Fruit fly (Drosophila melanogaster): Measurements from ENCODE around the gene HtrA2.

The HtrA2 gene

DNA sequence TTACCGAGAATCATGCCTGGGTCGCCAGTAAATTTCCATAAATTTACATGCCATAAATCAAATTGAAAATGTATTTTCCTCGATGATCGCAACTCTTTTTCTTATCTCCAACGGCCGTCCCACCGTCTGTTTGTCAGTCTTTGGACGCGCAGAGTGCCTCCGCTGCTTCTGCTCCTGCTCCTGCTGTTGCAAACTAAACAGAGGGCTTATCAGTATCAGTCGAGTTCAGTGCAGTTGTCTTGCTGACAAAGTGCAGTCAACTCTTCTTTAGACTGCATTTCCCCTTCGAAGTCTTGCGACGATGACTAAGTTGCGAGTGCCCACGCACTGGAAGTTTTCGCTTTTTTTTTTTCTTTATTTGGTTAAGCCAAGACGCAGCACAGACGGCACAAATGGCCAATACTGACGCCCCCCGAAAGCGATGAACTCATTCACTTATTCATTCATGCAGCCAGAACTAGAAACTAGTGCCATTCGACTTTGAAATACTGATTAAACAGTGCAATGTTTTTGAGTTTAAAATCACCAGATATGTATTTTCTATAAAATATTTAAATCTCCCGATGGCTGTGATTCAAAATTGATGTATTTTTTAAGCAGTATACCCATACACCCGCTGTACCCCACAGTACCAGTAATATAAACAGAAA lies 37.3 kb downstream of the HtrA2 start:
- TF ChIP-seq EcR (GFP tag; optimal IDR thresholded peaks at IDR 0.05) (peak; percentile 89), CG9948 (tag; optimal IDR thresholded peaks at IDR 0.05) (no peak), CG15710 (tag; optimal IDR thresholded peaks at IDR 0.05) (peak; percentile 6)

dm6 chr3R:14473574-14473973 lies 37.9 kb downstream of the HtrA2 start:
- TF ChIP-seq gl (tag; optimal IDR thresholded peaks at IDR 0.05) = no peak
- peak; percentile 68 for TF ChIP-seq Pif1A (GFP tag; optimal IDR thresholded peaks at IDR 0.05)
- peak; percentile 51 for TF ChIP-seq D1 (tag; optimal IDR thresholded peaks at IDR 0.05)
- TF ChIP-seq fd96Ca (GFP tag; IDR thresholded peaks at IDR 0.05) = peak; percentile 89
- TF ChIP-seq CG34367 (tag; optimal IDR thresholded peaks at IDR 0.05) = peak; percentile 61
- peak; percentile 72 for TF ChIP-seq CG9948 (tag; optimal IDR thresholded peaks at IDR 0.05)
- TF ChIP-seq CG10348 (GFP tag; IDR thresholded peaks at IDR 0.05) = 0 out of 2 replicates have a peak, but pooled peaks have one; percentile 35
- peak; percentile 86 for TF ChIP-seq CG8301 (tag; optimal IDR thresholded peaks at IDR 0.05)
- TF ChIP-seq CG17806 (tag; optimal IDR thresholded peaks at IDR 0.05) = peak; percentile 72
- TF ChIP-seq Snoo (tag; optimal IDR thresholded peaks at IDR 0.05) = no peak
- no peak for TF ChIP-seq EcR (GFP tag; optimal IDR thresholded peaks at IDR 0.05)
- TF ChIP-seq CG8159 (tag; optimal IDR thresholded peaks at IDR 0.05) = peak; percentile 65
- TF ChIP-seq CG14655 (GFP tag; optimal IDR thresholded peaks at IDR 0.05) = peak; percentile 84
- TF ChIP-seq CG15710 (tag; optimal IDR thresholded peaks at IDR 0.05) = peak; percentile 45
- TF ChIP-seq CG12605 (GFP tag; IDR thresholded peaks at IDR 0.05) = peak; percentile 67; the same call in 1 of the 2 replicates
- TF ChIP-seq rn (GFP tag; IDR thresholded peaks at IDR 0.05) = no peak
- TF ChIP-seq Ets98B (GFP tag; IDR thresholded peaks at IDR 0.05) = peak; percentile 82
- TF ChIP-seq CG32121 (GFP tag; IDR thresholded peaks at IDR 0.05) = peak; percentile 89
- peak; percentile 90 for TF ChIP-seq CG4496 (GFP tag; IDR thresholded peaks at IDR 0.05)
- peak; percentile 35 for TF ChIP-seq Pif1B (GFP tag; optimal IDR thresholded peaks at IDR 0.05)
- TF ChIP-seq CG13204 (GFP tag; optimal IDR thresholded peaks at IDR 0.05) = no peak

DNA sequence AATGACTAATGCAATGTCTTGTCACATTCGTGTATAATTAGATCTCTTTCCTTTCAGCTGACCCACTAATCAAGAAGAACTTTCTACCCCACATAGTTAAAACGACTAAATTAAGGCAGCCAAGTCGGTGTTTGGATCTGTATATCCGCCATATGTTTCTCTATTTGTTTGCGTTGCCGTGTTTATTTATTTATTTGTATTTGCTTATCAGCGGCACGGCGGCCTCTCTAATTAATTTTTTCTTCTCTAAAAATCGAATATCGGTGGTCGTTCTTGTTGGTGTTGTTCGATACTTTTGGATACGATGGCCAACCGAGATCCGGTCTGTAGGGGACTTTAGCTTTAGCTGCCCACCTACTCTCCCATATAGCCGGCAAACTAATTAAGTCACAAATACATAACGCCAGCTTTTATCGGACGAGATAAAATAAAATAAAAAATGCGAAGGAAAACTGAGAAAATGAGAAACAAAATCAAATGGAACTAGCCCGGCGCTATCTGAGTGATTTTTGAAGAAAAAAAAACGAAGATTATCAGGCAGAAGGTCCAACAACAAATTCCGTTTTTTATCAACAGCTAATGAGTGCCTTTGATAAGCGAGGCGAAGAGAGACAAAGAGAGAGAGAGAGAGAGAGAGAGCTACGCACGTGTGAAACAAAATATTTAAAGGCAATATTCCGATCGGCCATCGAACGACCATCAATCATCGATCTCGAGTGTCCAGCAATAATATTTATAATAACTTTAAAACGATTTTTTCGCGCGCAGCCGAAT lies 38.7 kb downstream of the HtrA2 start:
- TF ChIP-seq CG9948 (tag; optimal IDR thresholded peaks at IDR 0.05) (no peak), CG17806 (tag; optimal IDR thresholded peaks at IDR 0.05) (no peak), Pif1A (GFP tag; optimal IDR thresholded peaks at IDR 0.05) (no peak), Ets98B (GFP tag; IDR thresholded peaks at IDR 0.05) (no peak), CG8301 (tag; optimal IDR thresholded peaks at IDR 0.05) (no peak), fd96Ca (GFP tag; IDR thresholded peaks at IDR 0.05) (no peak)

- TF ChIP-seq EcR (GFP tag; optimal IDR thresholded peaks at IDR 0.05) (peak; percentile 75), CG12605 (GFP tag; IDR thresholded peaks at IDR 0.05) (no peak)
These were observed 40.1 kb downstream of the HtrA2 start for dm6 chr3R:14471426-14471825.

dm6 chr3R:14470630-14471029 lies 40.9 kb downstream of the HtrA2 start:
- peak; percentile 92 for TF ChIP-seq CG14655 (GFP tag; optimal IDR thresholded peaks at IDR 0.05)
- TF ChIP-seq CG4496 (GFP tag; IDR thresholded peaks at IDR 0.05) = peak; percentile 81
- peak; percentile 77 for TF ChIP-seq CG32121 (GFP tag; IDR thresholded peaks at IDR 0.05)
- TF ChIP-seq Ets98B (GFP tag; IDR thresholded peaks at IDR 0.05) = peak; percentile 80
- peak; percentile 45; the same call in 1 of the 3 replicates for TF ChIP-seq fd96Ca (GFP tag; IDR thresholded peaks at IDR 0.05)
- no peak for TF ChIP-seq gl (tag; optimal IDR thresholded peaks at IDR 0.05)
- no peak for TF ChIP-seq CG10348 (GFP tag; IDR thresholded peaks at IDR 0.05)
- no peak for TF ChIP-seq Snoo (tag; optimal IDR thresholded peaks at IDR 0.05)
- TF ChIP-seq CG8301 (tag; optimal IDR thresholded peaks at IDR 0.05) = peak; percentile 93
- TF ChIP-seq D1 (tag; optimal IDR thresholded peaks at IDR 0.05) = no peak
- peak; percentile 17 for TF ChIP-seq CG8159 (tag; optimal IDR thresholded peaks at IDR 0.05)
- peak; percentile 74 for TF ChIP-seq Pif1A (GFP tag; optimal IDR thresholded peaks at IDR 0.05)
- peak; percentile 34; the same call in 1 of the 2 replicates for TF ChIP-seq CG12605 (GFP tag; IDR thresholded peaks at IDR 0.05)
- no peak for TF ChIP-seq CG13204 (GFP tag; optimal IDR thresholded peaks at IDR 0.05)
- no peak; the same call in 1 of the 2 replicates for TF ChIP-seq rn (GFP tag; IDR thresholded peaks at IDR 0.05)
- no peak for TF ChIP-seq EcR (GFP tag; optimal IDR thresholded peaks at IDR 0.05)
- peak; percentile 36 for TF ChIP-seq CG15710 (tag; optimal IDR thresholded peaks at IDR 0.05)
- peak; percentile 30 for TF ChIP-seq CG17806 (tag; optimal IDR thresholded peaks at IDR 0.05)
- peak; percentile 48 for TF ChIP-seq CG9948 (tag; optimal IDR thresholded peaks at IDR 0.05)
- peak; percentile 35 for TF ChIP-seq Pif1B (GFP tag; optimal IDR thresholded peaks at IDR 0.05)
- TF ChIP-seq CG34367 (tag; optimal IDR thresholded peaks at IDR 0.05) = peak; percentile 22

dm6 chr3R:14469724-14470123 lies 41.8 kb downstream of the HtrA2 start:
- TF ChIP-seq Pif1A (GFP tag; optimal IDR thresholded peaks at IDR 0.05) = peak; percentile 66
- TF ChIP-seq CG34367 (tag; optimal IDR thresholded peaks at IDR 0.05) = peak; percentile 42
- TF ChIP-seq Ets98B (GFP tag; IDR thresholded peaks at IDR 0.05) = peak; percentile 56
- TF ChIP-seq CG17806 (tag; optimal IDR thresholded peaks at IDR 0.05) = peak; percentile 61
- peak; percentile 19 for TF ChIP-seq D1 (tag; optimal IDR thresholded peaks at IDR 0.05)
- TF ChIP-seq CG14655 (GFP tag; optimal IDR thresholded peaks at IDR 0.05) = peak; percentile 88
- TF ChIP-seq CG8301 (tag; optimal IDR thresholded peaks at IDR 0.05) = peak; percentile 82
- TF ChIP-seq CG12605 (GFP tag; IDR thresholded peaks at IDR 0.05) = peak; percentile 30; the same call in 1 of the 2 replicates
- no peak for TF ChIP-seq EcR (GFP tag; optimal IDR thresholded peaks at IDR 0.05)
- TF ChIP-seq Snoo (tag; optimal IDR thresholded peaks at IDR 0.05) = no peak
- TF ChIP-seq CG9948 (tag; optimal IDR thresholded peaks at IDR 0.05) = peak; percentile 66
- TF ChIP-seq Pif1B (GFP tag; optimal IDR thresholded peaks at IDR 0.05) = peak; percentile 58
- TF ChIP-seq fd96Ca (GFP tag; IDR thresholded peaks at IDR 0.05) = peak; percentile 58; the same call in 1 of the 3 replicates
- TF ChIP-seq CG32121 (GFP tag; IDR thresholded peaks at IDR 0.05) = peak; percentile 54; the same call in 1 of the 2 replicates
- peak; percentile 49 for TF ChIP-seq CG8159 (tag; optimal IDR thresholded peaks at IDR 0.05)
- peak; percentile 78 for TF ChIP-seq CG4496 (GFP tag; IDR thresholded peaks at IDR 0.05)
- TF ChIP-seq gl (tag; optimal IDR thresholded peaks at IDR 0.05) = no peak
- TF ChIP-seq rn (GFP tag; IDR thresholded peaks at IDR 0.05) = 0 out of 2 replicates have a peak, but pooled peaks have one; percentile 12
- peak; percentile 16 for TF ChIP-seq CG13204 (GFP tag; optimal IDR thresholded peaks at IDR 0.05)
- peak; percentile 34 for TF ChIP-seq CG15710 (tag; optimal IDR thresholded peaks at IDR 0.05)
- no peak for TF ChIP-seq CG10348 (GFP tag; IDR thresholded peaks at IDR 0.05)

Measured in whole organism, pupa.